Worm (Caenorhabditis elegans): ENCODE data around the gene srh-204.

ce11 chrV:4192688-4193471 is 47.3 kb downstream of the srh-204 start:
- no peak for TF ChIP-seq nhr-237 (tag; optimal IDR thresholded peaks at IDR 0.05)
- TF ChIP-seq snpc-4 (tag; optimal IDR thresholded peaks at IDR 0.05), result no peak
- no peak for TF ChIP-seq mab-5 (tag; optimal IDR thresholded peaks at IDR 0.05)
- no peak for TF ChIP-seq elt-3 (tag; optimal IDR thresholded peaks at IDR 0.05)
- no peak for TF ChIP-seq blmp-1 (tag; optimal IDR thresholded peaks at IDR 0.05)
- no peak for TF ChIP-seq pha-4 (tag; optimal IDR thresholded peaks at IDR 0.05)
- peak; percentile 18 for TF ChIP-seq cnd-1 (tag; optimal IDR thresholded peaks at IDR 0.05)
- TF ChIP-seq sptf-1 (tag; optimal IDR thresholded peaks at IDR 0.05), result peak; percentile 43
- no peak for TF ChIP-seq nhr-28 (tag; optimal IDR thresholded peaks at IDR 0.05)
- TF ChIP-seq nhr-76 (tag; optimal IDR thresholded peaks at IDR 0.05), result no peak
- TF ChIP-seq ces-1 (GFP tag; optimal IDR thresholded peaks at IDR 0.05), result peak; percentile 90

Data from whole organism, mixed stage, embryonic.